Worm (Caenorhabditis elegans) whole organism, L4 larva: ENCODE data around the gene tag-234.

Experiments
- T20F7.1 ChIP-seq: fragments of 200-800 bp; sonication (Bioruptor generic); optimal IDR thresholded peaks from 2 replicates; lab custom pipeline; 2018; ENCODE audit warnings: mild to moderate bottlenecking, missing genetic modification characterization, missing compliant biosample characterization
- T26A8.4 ChIP-seq: fragments of 200-800 bp; sonication (Bioruptor generic); IDR thresholded peaks from 2 replicates; pipeline ENCODE4 v1.3.6; 2022; ENCODE audit warnings: missing genetic modification characterization, missing compliant biosample characterization
- duxl-1 ChIP-seq: sonication (generic microtip); optimal IDR thresholded peaks from 2 replicates; lab custom pipeline; 2016; ENCODE audit warnings: mild to moderate bottlenecking, missing genetic modification characterization, moderate library complexity, missing compliant biosample characterization; ENCODE audit not compliant: poor library complexity
- lin-15B ChIP-seq: fragments of 150-350 bp; sonication (generic microtip); optimal IDR thresholded peaks from 3 replicates; lab custom pipeline; 2014; ENCODE audit warnings: missing biosample characterization, missing genetic modification characterization
- lir-3 ChIP-seq: sonication (generic microtip); optimal IDR thresholded peaks from 2 replicates; lab custom pipeline; 2016; ENCODE audit warnings: mild to moderate bottlenecking, missing genetic modification characterization, missing compliant biosample characterization
- mdl-1 ChIP-seq, 2 experiments: fragments of 150-350 bp in 1 of 2; sonication (generic microtip) in 1 of 2; optimal IDR thresholded peaks; 2 replicates each; lab custom pipeline; 2014 to 2017; ENCODE audit warnings: missing biosample characterization in 2 of 2, missing genetic modification characterization in 2 of 2
- nhr-237 ChIP-seq: sonication (generic microtip); optimal IDR thresholded peaks from 2 replicates; lab custom pipeline; 2017; ENCODE audit warnings: missing biosample characterization, missing genetic modification characterization
- pha-4 ChIP-seq, 2 experiments: fragments of 150-350 bp in 1 of 2; fragments of 200-800 bp in 1 of 2; sonication (Bioruptor generic) in 1 of 2; IDR thresholded peaks in 1 of 2; optimal IDR thresholded peaks in 1 of 2; 2 replicates each; pipeline versions ENCODE4 v1.3.6 to Lab custom; 2014 to 2022; ENCODE audit warnings: missing genetic modification characterization in 2 of 2, missing genetic modification reagents in 2 of 2, missing biosample characterization in 1 of 2, missing compliant biosample characterization in 1 of 2
- snpc-4 ChIP-seq: fragments of 150-350 bp; optimal IDR thresholded peaks from 2 replicates; lab custom pipeline; 2014; ENCODE audit warnings: missing biosample characterization, missing genetic modification characterization

ce11 chrII:5839227-5839626, 24.8 kb upstream of the tag-234 start, which contains the start of gene ZK1248.19:
- TF ChIP-seq lin-15B (tag; lab: Kevin White, UChicago) (no peak), nhr-237 (tag; lab: Kevin White, UChicago) (no peak), T20F7.1 (GFP tag; lab: Kevin White, UChicago) (no peak), T26A8.4 (GFP tag; lab: Robert Waterston, UW) (no peak), mdl-1 (tag; optimal IDR thresholded peaks at IDR 0.05; lab: Kevin White, UChicago) (no peak), pha-4 (GFP tag; IDR thresholded peaks at IDR 0.05; lab: Robert Waterston, UW) (no peak), pha-4 (tag; optimal IDR thresholded peaks at IDR 0.05; lab: Kevin White, UChicago) (no peak), snpc-4 (no peak), duxl-1 (tag; lab: Kevin White, UChicago) (no peak), lir-3 (tag; lab: Kevin White, UChicago) (no peak)
